Worm (Caenorhabditis elegans) whole organism, mixed stage, embryonic: Measurements from ENCODE around the gene C55C3.1.

ENCODE experiments used
- blmp-1 ChIP-seq: fragments of 150-350 bp; optimal IDR thresholded peaks from 2 replicates; lab custom pipeline; 2014; ENCODE audit warnings: missing biosample characterization, missing genetic modification characterization
- ces-1 ChIP-seq: fragments of 150-350 bp; optimal IDR thresholded peaks from 2 replicates; lab custom pipeline; 2014; ENCODE audit warnings: missing biosample characterization, missing genetic modification reagents, missing genetic modification characterization
- elt-1 ChIP-seq: sonication (generic microtip); optimal IDR thresholded peaks from 2 replicates; lab custom pipeline; 2017; ENCODE audit warnings: missing genetic modification characterization, mild to moderate bottlenecking, missing compliant biosample characterization, antibody characterized with exemption, moderate library complexity, borderline replicate concordance; ENCODE audit not compliant: insufficient read depth
- ham-2 ChIP-seq: fragments of 200-800 bp; sonication (Bioruptor generic); optimal IDR thresholded peaks from 2 replicates; lab custom pipeline; 2018; ENCODE audit warnings: mild to moderate bottlenecking, missing genetic modification characterization, missing compliant biosample characterization
- nhr-76 ChIP-seq: sonication (generic microtip); optimal IDR thresholded peaks from 2 replicates; lab custom pipeline; 2017; ENCODE audit warnings: missing biosample characterization, missing genetic modification characterization
- pha-4 ChIP-seq: fragments of 150-350 bp; optimal IDR thresholded peaks from 2 replicates; lab custom pipeline; 2018; ENCODE audit warnings: missing biosample characterization, missing genetic modification reagents, missing genetic modification characterization

DNA sequence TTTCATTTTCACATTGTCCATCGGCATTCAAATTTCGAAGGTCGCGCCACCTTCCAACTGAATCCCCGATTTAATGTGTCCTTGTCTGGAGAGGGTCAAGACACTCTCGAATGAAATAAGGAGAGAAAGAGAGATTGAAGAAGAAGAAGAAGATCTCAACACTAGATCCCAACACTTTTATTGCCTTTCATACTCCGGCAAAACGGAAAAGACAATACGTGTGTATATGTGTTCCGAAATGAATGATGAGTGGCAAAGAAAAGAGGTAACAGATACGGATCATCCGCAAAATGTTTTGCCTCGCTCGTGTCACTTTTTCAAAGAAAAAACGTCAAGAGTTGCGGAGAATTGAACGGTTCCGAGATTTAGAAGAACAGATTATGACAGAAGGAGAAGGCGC, 8.5 kb upstream of the C55C3.1 start:
- TF ChIP-seq nhr-76 (tag; lab: Kevin White, UChicago), result no peak
- TF ChIP-seq blmp-1 (tag; lab: Kevin White, UChicago), result peak; percentile 63
- peak; percentile 16 for TF ChIP-seq ham-2
- TF ChIP-seq ces-1 (GFP tag; lab: Kevin White, UChicago), result no peak
- no peak for TF ChIP-seq pha-4 (tag; lab: Kevin White, UChicago)
- TF ChIP-seq elt-1, result peak; percentile 67
